Comparison of ENCODE assay signal across 2 fruit fly cellular contexts in the genomic region with DNA sequence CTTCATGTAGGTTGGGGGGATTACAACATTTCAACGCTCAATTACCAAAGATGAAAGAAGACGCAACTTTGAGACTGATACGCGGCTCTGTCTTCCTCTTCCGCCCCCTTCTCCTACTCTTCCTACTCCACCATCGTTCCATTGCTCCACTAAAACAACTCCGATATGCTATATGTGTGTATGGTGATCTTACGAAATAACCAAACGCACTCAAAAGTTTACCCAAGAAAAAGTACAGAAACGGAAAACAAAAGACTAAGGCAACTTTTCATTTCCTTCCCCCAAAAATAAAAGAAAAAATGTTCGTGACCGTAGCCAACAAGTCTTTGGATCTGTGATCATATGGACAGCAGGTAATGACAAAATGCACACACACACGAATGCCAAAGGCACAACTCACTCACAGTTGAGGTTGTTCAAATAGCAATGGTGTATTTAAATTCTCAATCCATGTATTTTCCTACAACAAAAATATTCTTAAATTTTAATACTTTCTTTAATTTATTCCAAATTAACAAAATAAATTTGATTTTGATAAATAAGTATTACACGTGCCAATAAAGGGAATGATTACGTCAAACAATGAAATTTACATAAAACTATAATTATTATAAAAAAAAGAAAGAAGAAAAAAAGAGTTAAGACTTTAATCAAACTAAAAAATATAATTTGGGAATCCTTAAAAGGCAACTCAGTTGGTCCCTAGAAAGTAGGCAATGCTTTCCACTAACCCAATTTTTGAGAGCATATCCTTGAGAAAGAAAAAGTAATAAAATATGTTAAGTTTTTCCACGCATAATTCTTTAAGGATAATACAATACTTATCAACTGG.
TF ChIP-seq lines count a peak whose summit lies in the region.

No protein-coding gene starts in this region.

TF ChIP-seq in whole organism, embryonic, 481 proteins besides CTCF, POLR2A, EP300 and RAD21 (continued from another document):
- TF ChIP-seq CoRest (tag; optimal IDR thresholded peaks at IDR 0.05; lab: Kevin White, UChicago) = peak; percentile 40
- TF ChIP-seq CG8944 (GFP tag; optimal IDR thresholded peaks at IDR 0.05; lab: Kevin White, UChicago) = no peak
- TF ChIP-seq Six4 (GFP tag; optimal IDR thresholded peaks at IDR 0.05; lab: Kevin White, UChicago) = no peak
- no peak for TF ChIP-seq maf-S (GFP tag; optimal IDR thresholded peaks at IDR 0.05; lab: Kevin White, UChicago)
- TF ChIP-seq pan (optimal IDR thresholded peaks at IDR 0.05; lab: Kevin White, UChicago) = no peak
- peak in 1 of 2 experiments; percentile 23 for TF ChIP-seq pan (GFP tag; optimal IDR thresholded peaks at IDR 0.05 in 1 of 2, IDR thresholded peaks at IDR 0.05 in 1 of 2)
- no peak for TF ChIP-seq D19A (tag; optimal IDR thresholded peaks at IDR 0.05; lab: Kevin White, UChicago)
- TF ChIP-seq Neu2 (GFP tag; optimal IDR thresholded peaks at IDR 0.05; lab: Kevin White, UChicago; ENCODE audit: borderline replicate concordance) = no peak
- peak; percentile 47; the same call in 1 of the 3 replicates for TF ChIP-seq ci (GFP tag; IDR thresholded peaks at IDR 0.05; lab: Robert Waterston, UW)
- peak; percentile 14 for TF ChIP-seq CG2712 (tag; optimal IDR thresholded peaks at IDR 0.05; lab: Kevin White, UChicago)
- TF ChIP-seq CG18619 (GFP tag; optimal IDR thresholded peaks at IDR 0.05; lab: Kevin White, UChicago) = peak; percentile 20
- TF ChIP-seq chinmo (GFP tag; IDR thresholded peaks at IDR 0.05; lab: Robert Waterston, UW; ENCODE audit: partially characterized antibody) = 0 out of 4 replicates have a peak, but pooled peaks have one; percentile 11
- TF ChIP-seq sd (tag; optimal IDR thresholded peaks at IDR 0.05; lab: Kevin White, UChicago) = peak; percentile 12
- TF ChIP-seq dmrt99B (tag; optimal IDR thresholded peaks at IDR 0.05; lab: Kevin White, UChicago) = peak; percentile 39
- TF ChIP-seq Meics (GFP tag; optimal IDR thresholded peaks at IDR 0.05; lab: Kevin White, UChicago) = peak; percentile 19
- TF ChIP-seq Nf-YC (tag; optimal IDR thresholded peaks at IDR 0.05; lab: Kevin White, UChicago) = peak; percentile 8
- TF ChIP-seq Hr51 (GFP tag; optimal IDR thresholded peaks at IDR 0.05; lab: Kevin White, UChicago) = peak in 1 of 2 experiments; percentile 37
- peak in 1 of 2 experiments; percentile 6 for TF ChIP-seq Pdp1 (GFP tag; optimal IDR thresholded peaks at IDR 0.05; lab: Kevin White, UChicago)
- TF ChIP-seq Ptx1 (GFP tag; IDR thresholded peaks at IDR 0.05; lab: Robert Waterston, UW) = 0 out of 2 replicates have a peak, but pooled peaks have one; percentile 19
- 0 out of 2 replicates have a peak, but pooled peaks have one; percentile 5 for TF ChIP-seq Ada2b (GFP tag; IDR thresholded peaks at IDR 0.05; lab: Robert Waterston, UW)
- peak; percentile 24 for TF ChIP-seq Sox102F (GFP tag; optimal IDR thresholded peaks at IDR 0.05; lab: Kevin White, UChicago)
- TF ChIP-seq Fer3 (tag; optimal IDR thresholded peaks at IDR 0.05; lab: Kevin White, UChicago) = no peak
- TF ChIP-seq CG12391 (tag; optimal IDR thresholded peaks at IDR 0.05; lab: Kevin White, UChicago) = peak; percentile 16
- peak; percentile 25 for TF ChIP-seq Ssrp (tag; optimal IDR thresholded peaks at IDR 0.05; lab: Kevin White, UChicago)
- TF ChIP-seq usp (GFP tag; optimal IDR thresholded peaks at IDR 0.05; lab: Kevin White, UChicago) = no peak
- peak; percentile 82 for TF ChIP-seq z (GFP tag; IDR thresholded peaks at IDR 0.05; lab: Robert Waterston, UW)
- peak; percentile 43 for TF ChIP-seq CG13424 (tag; optimal IDR thresholded peaks at IDR 0.05; lab: Kevin White, UChicago)
- no peak for TF ChIP-seq CG8478 (optimal IDR thresholded peaks at IDR 0.05; lab: Kevin White, UChicago)
- peak; percentile 69; the same call in 1 of the 2 replicates for TF ChIP-seq CG11696 (GFP tag; IDR thresholded peaks at IDR 0.05; lab: Robert Waterston, UW)
- TF ChIP-seq kni (GFP tag; optimal IDR thresholded peaks at IDR 0.05; lab: Kevin White, UChicago) = peak; percentile 85
- peak; percentile 23 for TF ChIP-seq CG2678 (tag; optimal IDR thresholded peaks at IDR 0.05; lab: Kevin White, UChicago)
- peak; percentile 34 for TF ChIP-seq cg (GFP tag; optimal IDR thresholded peaks at IDR 0.05; lab: Kevin White, UChicago)
- no peak for TF ChIP-seq Dfd (GFP tag; optimal IDR thresholded peaks at IDR 0.05; lab: Kevin White, UChicago)
- TF ChIP-seq CG7839 (tag; optimal IDR thresholded peaks at IDR 0.05; lab: Kevin White, UChicago) = peak; percentile 23
- TF ChIP-seq Oli (tag; optimal IDR thresholded peaks at IDR 0.05; lab: Kevin White, UChicago) = peak; percentile 35
- peak; percentile 40 for TF ChIP-seq CG18262 (tag; optimal IDR thresholded peaks at IDR 0.05; lab: Kevin White, UChicago)
- TF ChIP-seq E2f1 (GFP tag; IDR thresholded peaks at IDR 0.05; lab: Robert Waterston, UW) = peak; percentile 10; the same call in 1 of the 2 replicates
- TF ChIP-seq Blimp-1 (GFP tag; optimal IDR thresholded peaks at IDR 0.05; lab: Kevin White, UChicago) = peak; percentile 85
- TF ChIP-seq tgo (GFP tag; IDR thresholded peaks at IDR 0.05; lab: Robert Waterston, UW) = peak; percentile 22; the same call in 2 of the 3 replicates
- TF ChIP-seq nmo (GFP tag; optimal IDR thresholded peaks at IDR 0.05; lab: Kevin White, UChicago) = peak; percentile 37
- no peak for TF ChIP-seq CG1647 (GFP tag; optimal IDR thresholded peaks at IDR 0.05; lab: Kevin White, UChicago)
- peak; percentile 17; the same call in 1 of the 2 replicates for TF ChIP-seq ttk (GFP tag; IDR thresholded peaks at IDR 0.05; lab: Robert Waterston, UW)

TF ChIP-seq in whole organism, prepupa, 60 proteins besides CTCF, POLR2A, EP300 and RAD21 (continued from another document):
- TF ChIP-seq CG10631 (GFP tag; optimal IDR thresholded peaks at IDR 0.05; lab: Kevin White, UChicago) (peak; percentile 14), CG16779 (tag; optimal IDR thresholded peaks at IDR 0.05; lab: Kevin White, UChicago) (no peak), CG11294 (GFP tag; IDR thresholded peaks at IDR 0.05; lab: Robert Waterston, UW) (no peak), Gug (GFP tag; IDR thresholded peaks at IDR 0.05; lab: Robert Waterston, UW) (no peak), achi (GFP tag; optimal IDR thresholded peaks at IDR 0.05; lab: Kevin White, UChicago) (no peak), Smox (GFP tag; optimal IDR thresholded peaks at IDR 0.05; lab: Kevin White, UChicago) (peak; percentile 24), CG7368 (GFP tag; optimal IDR thresholded peaks at IDR 0.05; lab: Kevin White, UChicago) (no peak), fd59A (GFP tag; optimal IDR thresholded peaks at IDR 0.05; lab: Kevin White, UChicago) (no peak), Eip93F (GFP tag; optimal IDR thresholded peaks at IDR 0.05; lab: Kevin White, UChicago) (no peak), salr (GFP tag; optimal IDR thresholded peaks at IDR 0.05; lab: Kevin White, UChicago) (peak in 1 of 2 experiments; percentile 17), OdsH (GFP tag; optimal IDR thresholded peaks at IDR 0.05; lab: Kevin White, UChicago) (peak; percentile 5), CG11902 (GFP tag; optimal IDR thresholded peaks at IDR 0.05; lab: Kevin White, UChicago) (peak; percentile 8), topi (GFP tag; optimal IDR thresholded peaks at IDR 0.05; lab: Kevin White, UChicago) (no peak), Hr38 (GFP tag; optimal IDR thresholded peaks at IDR 0.05; lab: Kevin White, UChicago) (no peak), Hr39 (GFP tag; optimal IDR thresholded peaks at IDR 0.05; lab: Kevin White, UChicago) (no peak), fd85E (GFP tag; optimal IDR thresholded peaks at IDR 0.05; lab: Kevin White, UChicago) (no peak), CG3919 (GFP tag; optimal IDR thresholded peaks at IDR 0.05; lab: Kevin White, UChicago) (no peak), CG4318 (GFP tag; optimal IDR thresholded peaks at IDR 0.05; lab: Kevin White, UChicago) (peak; percentile 10), ss (GFP tag; optimal IDR thresholded peaks at IDR 0.05; lab: Kevin White, UChicago) (peak in 1 of 2 experiments; percentile 38), lz (GFP tag; optimal IDR thresholded peaks at IDR 0.05; lab: Kevin White, UChicago) (peak; percentile 1), Ets21C (GFP tag; optimal IDR thresholded peaks at IDR 0.05; lab: Kevin White, UChicago) (no peak), Hr4 (GFP tag; optimal IDR thresholded peaks at IDR 0.05; lab: Kevin White, UChicago) (peak; percentile 26), spab (GFP tag; optimal IDR thresholded peaks at IDR 0.05; lab: Kevin White, UChicago) (peak; percentile 2), Met (GFP tag; optimal IDR thresholded peaks at IDR 0.05; lab: Kevin White, UChicago) (peak; percentile 0), CG6854 (GFP tag; optimal IDR thresholded peaks at IDR 0.05; lab: Kevin White, UChicago) (no peak), esn (GFP tag; optimal IDR thresholded peaks at IDR 0.05; lab: Kevin White, UChicago) (peak; percentile 34), CG8632 (GFP tag; optimal IDR thresholded peaks at IDR 0.05; lab: Kevin White, UChicago) (peak; percentile 32), CG6163 (GFP tag; IDR thresholded peaks at IDR 0.05; lab: Robert Waterston, UW) (no peak), Eip78C (GFP tag; lab: Kevin White, UChicago) (peak; percentile 29)
